Fruit fly (Drosophila melanogaster) whole organism, embryonic: ENCODE results near the gene CG43678.
A peak's percentile ranks its signal among the peaks of the same experiment; 100 is the strongest.

ENCODE experiments used
- Abd-B ChIP-seq: fragments of 200-800 bp; sonication (Bioruptor generic); optimal IDR thresholded peaks from 2 replicates; lab custom pipeline; 2018; ENCODE audit warnings: missing biosample characterization, mild to moderate bottlenecking, missing genetic modification characterization, moderate library complexity
- BEAF-32 ChIP-seq: fragments of 200-800 bp; sonication (Bioruptor generic); optimal IDR thresholded peaks from 3 replicates; lab custom pipeline; 2017; ENCODE audit warnings: missing biosample characterization, missing genetic modification characterization, mild to moderate bottlenecking, moderate library complexity, missing genetic modification reagents
- Blimp-1 ChIP-seq: fragments of 200-800 bp; sonication (Bioruptor generic); optimal IDR thresholded peaks from 3 replicates; lab custom pipeline; 2018; ENCODE audit warnings: missing biosample characterization, missing genetic modification characterization, mild to moderate bottlenecking, moderate library complexity, missing genetic modification reagents
- CG10274 ChIP-seq: fragments of 200-800 bp; sonication (Bioruptor generic); optimal IDR thresholded peaks from 3 replicates; lab custom pipeline; 2017; ENCODE audit warnings: missing biosample characterization, mild to moderate bottlenecking, missing genetic modification characterization
- CG10321 ChIP-seq: fragments of 200-800 bp; sonication (Bioruptor generic); IDR thresholded peaks from 2 replicates; pipeline ENCODE4 v1.3.6; 2022; ENCODE audit warnings: missing biosample characterization, missing genetic modification characterization
- CG10979 ChIP-seq: fragments of 200-800 bp; sonication (Bioruptor generic); optimal IDR thresholded peaks from 2 replicates; lab custom pipeline; 2018; ENCODE audit warnings: missing biosample characterization, mild to moderate bottlenecking, missing genetic modification characterization, moderate library complexity
- CG12104 ChIP-seq: fragments of 200-800 bp; sonication (Bioruptor generic); optimal IDR thresholded peaks from 3 replicates; lab custom pipeline; 2016; ENCODE audit warnings: missing biosample characterization, missing genetic modification characterization
- CG12155 ChIP-seq: fragments of 200-800 bp; sonication (Bioruptor generic); optimal IDR thresholded peaks from 3 replicates; lab custom pipeline; 2016; ENCODE audit warnings: missing biosample characterization, missing genetic modification characterization
- CG12219 ChIP-seq: fragments of 200-800 bp; sonication (Bioruptor generic); optimal IDR thresholded peaks from 3 replicates; lab custom pipeline; 2018; ENCODE audit warnings: missing biosample characterization, mild to moderate bottlenecking, missing genetic modification characterization
- CG14710 ChIP-seq: fragments of 200-800 bp; sonication (Bioruptor generic); optimal IDR thresholded peaks from 3 replicates; lab custom pipeline; 2019; ENCODE audit warnings: missing biosample characterization, mild to moderate bottlenecking, missing genetic modification characterization, moderate library complexity
- CG15011 ChIP-seq: fragments of 200-800 bp; sonication (Bioruptor generic); optimal IDR thresholded peaks from 3 replicates; lab custom pipeline; 2018; ENCODE audit warnings: missing biosample characterization, mild to moderate bottlenecking, missing genetic modification characterization
- CG30020 ChIP-seq: fragments of 200-800 bp; optimal IDR thresholded peaks from 2 replicates; lab custom pipeline; 2019; ENCODE audit warnings: missing biosample characterization, mild to moderate bottlenecking, missing genetic modification characterization, moderate library complexity
- CG3407 ChIP-seq: fragments of 200-800 bp; sonication (Bioruptor generic); optimal IDR thresholded peaks from 2 replicates; lab custom pipeline; 2018; ENCODE audit warnings: missing biosample characterization, mild to moderate bottlenecking, missing genetic modification characterization
- CG43689 ChIP-seq: fragments of 200-800 bp; sonication (Bioruptor generic); IDR thresholded peaks from 2 replicates; pipeline ENCODE4 v1.3.6; 2022; ENCODE audit warnings: missing biosample characterization, missing genetic modification characterization
- CG7357 ChIP-seq: fragments of 200-800 bp; sonication (Bioruptor generic); IDR thresholded peaks from 3 replicates; pipeline ENCODE4 v1.3.6; 2022; ENCODE audit warnings: missing biosample characterization, missing genetic modification characterization
- CG7963 ChIP-seq: fragments of 200-800 bp; sonication (Bioruptor generic); IDR thresholded peaks from 3 replicates; pipeline ENCODE4 v1.3.6; 2022; ENCODE audit warnings: missing biosample characterization, missing genetic modification characterization; ENCODE audit not compliant: partially characterized antibody
- CG9817 ChIP-seq: fragments of 200-800 bp; sonication (Bioruptor generic); optimal IDR thresholded peaks from 2 replicates; lab custom pipeline; 2018; ENCODE audit warnings: missing biosample characterization, mild to moderate bottlenecking, missing genetic modification characterization, moderate library complexity
- CoRest ChIP-seq: fragments of 200-800 bp; sonication (Bioruptor generic); optimal IDR thresholded peaks from 3 replicates; lab custom pipeline; 2018; ENCODE audit warnings: missing biosample characterization, mild to moderate bottlenecking, missing genetic modification characterization, moderate library complexity
- Dek ChIP-seq: fragments of 200-800 bp; sonication (Bioruptor generic); optimal IDR thresholded peaks from 3 replicates; lab custom pipeline; 2019; ENCODE audit warnings: missing biosample characterization, mild to moderate bottlenecking, missing genetic modification characterization, moderate library complexity
- GATAe ChIP-seq: fragments of 200-800 bp; sonication (Bioruptor generic); conservative IDR thresholded peaks from 2 replicates; pipeline ENCODE4 v1.3.6; 2022; ENCODE audit warnings: missing biosample characterization, missing genetic modification characterization
- H2.0 ChIP-seq: fragments of 200-800 bp; sonication (Bioruptor generic); IDR thresholded peaks from 2 replicates; pipeline ENCODE4 v1.3.6; 2022; ENCODE audit warnings: missing biosample characterization, missing genetic modification characterization
- Hr51 ChIP-seq, 2 experiments: fragments of 200-800 bp; sonication (Bioruptor generic); optimal IDR thresholded peaks; 2 replicates in 1 of 2; 3 replicates in 1 of 2; lab custom pipeline; 2016 to 2018; ENCODE audit warnings: missing biosample characterization in 2 of 2, missing genetic modification characterization in 2 of 2, mild to moderate bottlenecking in 1 of 2, moderate library complexity in 1 of 2
- Hsf ChIP-seq: fragments of 200-800 bp; sonication (Bioruptor generic); optimal IDR thresholded peaks from 3 replicates; lab custom pipeline; 2016; ENCODE audit warnings: missing biosample characterization, missing genetic modification characterization
- MBD-R2 ChIP-seq: fragments of 200-800 bp; sonication (Bioruptor generic); IDR thresholded peaks from 2 replicates; pipeline ENCODE4 v1.3.6; 2022; ENCODE audit warnings: missing biosample characterization, missing genetic modification characterization
- MESR4 ChIP-seq: fragments of 200-800 bp; sonication (Bioruptor generic); optimal IDR thresholded peaks from 2 replicates; lab custom pipeline; 2018; ENCODE audit warnings: missing biosample characterization, mild to moderate bottlenecking, missing genetic modification characterization, moderate library complexity
- Max ChIP-seq: fragments of 200-800 bp; sonication (Bioruptor generic); optimal IDR thresholded peaks from 2 replicates; lab custom pipeline; 2016; ENCODE audit warnings: missing biosample characterization, mild to moderate bottlenecking, missing genetic modification characterization
- Myb ChIP-seq: fragments of 200-800 bp; sonication (Bioruptor generic); optimal IDR thresholded peaks from 2 replicates; lab custom pipeline; 2016; ENCODE audit warnings: missing biosample characterization, missing genetic modification characterization
- Oli ChIP-seq: fragments of 200-800 bp; sonication (Bioruptor generic); optimal IDR thresholded peaks from 2 replicates; lab custom pipeline; 2018; ENCODE audit warnings: missing biosample characterization, mild to moderate bottlenecking, missing genetic modification characterization, moderate library complexity
- Pdp1 ChIP-seq, 2 experiments: fragments of 200-800 bp; sonication (Bioruptor generic); optimal IDR thresholded peaks; 3 replicates each; lab custom pipeline; 2016; ENCODE audit warnings: missing biosample characterization in 2 of 2, missing genetic modification characterization in 2 of 2, mild to moderate bottlenecking in 1 of 2, moderate library complexity in 1 of 2
- Tbp ChIP-seq: fragments of >200 bp; optimal IDR thresholded peaks from 2 replicates; lab custom pipeline; 2018; ENCODE audit warnings: missing biosample characterization, missing genetic modification characterization
- Usf ChIP-seq: fragments of 200-800 bp; sonication (Bioruptor generic); optimal IDR thresholded peaks from 2 replicates; lab custom pipeline; 2017; ENCODE audit warnings: missing genotype, missing biosample characterization, missing genetic modification characterization
- ara ChIP-seq: fragments of 200-800 bp; sonication (Bioruptor generic); IDR thresholded peaks from 2 replicates; pipeline ENCODE4 v1.3.6; 2022; ENCODE audit warnings: missing biosample characterization, missing genetic modification characterization
- az2 ChIP-seq: fragments of 200-800 bp; sonication (Bioruptor generic); optimal IDR thresholded peaks from 3 replicates; lab custom pipeline; 2016; ENCODE audit warnings: missing biosample characterization, missing genetic modification characterization
- cas ChIP-seq: fragments of 200-800 bp; sonication (Bioruptor generic); IDR thresholded peaks from 2 replicates; pipeline ENCODE4 v1.3.6; 2022; ENCODE audit warnings: missing biosample characterization, missing genetic modification characterization
- chinmo ChIP-seq: fragments of 200-800 bp; sonication (Bioruptor generic); IDR thresholded peaks from 4 replicates; pipeline ENCODE4 v1.3.6; 2022; ENCODE audit warnings: missing biosample characterization, missing genetic modification characterization; ENCODE audit not compliant: partially characterized antibody
- ci ChIP-seq: fragments of 200-800 bp; sonication (Bioruptor generic); IDR thresholded peaks from 3 replicates; pipeline ENCODE4 v1.3.6; 2022; ENCODE audit warnings: missing biosample characterization, missing genetic modification characterization
- dm ChIP-seq: fragments of 200-800 bp; sonication (Bioruptor generic); optimal IDR thresholded peaks from 3 replicates; lab custom pipeline; 2016; ENCODE audit warnings: missing biosample characterization, missing genetic modification characterization
- exex ChIP-seq: fragments of 200-800 bp; sonication (Bioruptor generic); optimal IDR thresholded peaks from 4 replicates; lab custom pipeline; 2018; ENCODE audit warnings: missing biosample characterization, mild to moderate bottlenecking, missing genetic modification characterization, moderate library complexity
- hb ChIP-seq: fragments of 200-800 bp; sonication (Bioruptor generic); IDR thresholded peaks from 3 replicates; pipeline ENCODE4 v1.3.6; 2022; ENCODE audit warnings: missing biosample characterization, missing genetic modification characterization; ENCODE audit not compliant: partially characterized antibody
- jigr1 ChIP-seq: fragments of 200-800 bp; sonication (Bioruptor generic); IDR thresholded peaks from 3 replicates; pipeline ENCODE4 v1.3.6; 2022; ENCODE audit warnings: missing biosample characterization, missing genetic modification characterization
- jumu ChIP-seq: fragments of 200-800 bp; sonication (Bioruptor generic); optimal IDR thresholded peaks from 3 replicates; lab custom pipeline; 2016; ENCODE audit warnings: missing biosample characterization, missing genetic modification characterization
- kah ChIP-seq: fragments of 200-800 bp; sonication (Bioruptor generic); optimal IDR thresholded peaks from 2 replicates; lab custom pipeline; 2018; ENCODE audit warnings: missing biosample characterization, mild to moderate bottlenecking, missing genetic modification characterization
- lilli ChIP-seq: fragments of 200-800 bp; sonication (Bioruptor generic); optimal IDR thresholded peaks from 3 replicates; lab custom pipeline; 2016; ENCODE audit warnings: missing biosample characterization, missing genetic modification characterization
- pros ChIP-seq: fragments of 200-800 bp; sonication (Bioruptor generic); optimal IDR thresholded peaks from 3 replicates; lab custom pipeline; 2019; ENCODE audit warnings: missing biosample characterization, mild to moderate bottlenecking, missing genetic modification characterization, moderate library complexity
- sd ChIP-seq: fragments of 200-800 bp; sonication (Bioruptor generic); optimal IDR thresholded peaks from 3 replicates; lab custom pipeline; 2018; ENCODE audit warnings: missing biosample characterization, mild to moderate bottlenecking, missing genetic modification characterization, moderate library complexity
- sens ChIP-seq: fragments of 200-800 bp; sonication (Bioruptor generic); peaks from one replicate; lab custom pipeline; 2016; ENCODE audit warnings: missing biosample characterization, missing genetic modification characterization
- stc ChIP-seq: fragments of 200-800 bp; sonication (Bioruptor generic); IDR thresholded peaks from 2 replicates; pipeline ENCODE4 v1.3.6; 2022; ENCODE audit warnings: missing biosample characterization, missing genetic modification characterization
- sug ChIP-seq: fragments of 200-800 bp; optimal IDR thresholded peaks from 2 replicates; lab custom pipeline; 2019; ENCODE audit warnings: missing biosample characterization, mild to moderate bottlenecking, missing genetic modification characterization, moderate library complexity
- zf30C ChIP-seq: fragments of 200-800 bp; sonication (Bioruptor generic); optimal IDR thresholded peaks from 3 replicates; lab custom pipeline; 2018; ENCODE audit warnings: missing biosample characterization, mild to moderate bottlenecking, missing genetic modification characterization

Gene CG43678

dm6 chr3L:15094589-15095288 is 45.4 kb upstream of the CG43678 start, which contains the start of the genes sstn, Plp and GlyRS (continued):
- peak; percentile 28 for TF ChIP-seq CG3407 (GFP tag; lab: Kevin White, UChicago)
- TF ChIP-seq exex, result peak; percentile 21
- no peak for TF ChIP-seq CG10321
- no peak for TF ChIP-seq dm (GFP tag; lab: Kevin White, UChicago)
- peak; percentile 55; the same call in 1 of the 3 replicates for TF ChIP-seq ci (GFP tag; lab: Robert Waterston, UW)
- no peak for TF ChIP-seq GATAe (GFP tag; lab: Robert Waterston, UW)
- peak; percentile 22 for TF ChIP-seq CG10979 (tag; lab: Kevin White, UChicago)
- no peak for TF ChIP-seq kah (GFP tag; lab: Kevin White, UChicago)
- TF ChIP-seq MBD-R2, result peak; percentile 47; the same call in 1 of the 2 replicates
- peak; percentile 83; the same call in 1 of the 4 replicates for TF ChIP-seq chinmo (GFP tag; lab: Robert Waterston, UW)
- no peak for TF ChIP-seq Tbp (GFP tag; lab: Kevin White, UChicago)
- peak; percentile 5 for TF ChIP-seq Hsf (GFP tag; lab: Kevin White, UChicago)
- TF ChIP-seq CG30020 (tag; lab: Kevin White, UChicago), result peak; percentile 50
- no peak for TF ChIP-seq CG7357 (GFP tag; lab: Robert Waterston, UW)
- no peak for TF ChIP-seq cas (GFP tag; lab: Robert Waterston, UW)
- TF ChIP-seq MESR4 (GFP tag; lab: Kevin White, UChicago), result peak; percentile 72
- TF ChIP-seq CG9817, result peak; percentile 42
- no peak for TF ChIP-seq Myb (GFP tag; lab: Kevin White, UChicago)
- peak; percentile 10 for TF ChIP-seq CG15011 (GFP tag; lab: Kevin White, UChicago)
- TF ChIP-seq sug (tag; lab: Kevin White, UChicago), result peak; percentile 57
- TF ChIP-seq CG10274, result no peak
- TF ChIP-seq Pdp1 (GFP tag; optimal IDR thresholded peaks at IDR 0.05; lab: Kevin White, UChicago), result peak in 1 of 2 experiments; percentile 39
- peak; percentile 60 for TF ChIP-seq sens
- TF ChIP-seq lilli (GFP tag; lab: Kevin White, UChicago), result peak; percentile 41
- no peak for TF ChIP-seq CG43689 (GFP tag; lab: Robert Waterston, UW)
- peak; percentile 50 for TF ChIP-seq Max (GFP tag; lab: Kevin White, UChicago)
- TF ChIP-seq Oli (tag; lab: Kevin White, UChicago), result peak; percentile 35
- TF ChIP-seq sd (tag; lab: Kevin White, UChicago), result no peak
- no peak for TF ChIP-seq stc (GFP tag; lab: Robert Waterston, UW)
- peak; percentile 39; the same call in 1 of the 3 replicates for TF ChIP-seq CG7963 (GFP tag; lab: Robert Waterston, UW)
- no peak for TF ChIP-seq ara (GFP tag; lab: Robert Waterston, UW)
- TF ChIP-seq Usf (GFP tag; lab: Kevin White, UChicago), result no peak
- TF ChIP-seq Blimp-1 (GFP tag; lab: Kevin White, UChicago), result peak; percentile 40
- peak; percentile 70 for TF ChIP-seq BEAF-32
- peak; percentile 24 for TF ChIP-seq Dek (tag; lab: Kevin White, UChicago)
- peak; percentile 96 for TF ChIP-seq pros (GFP tag; lab: Kevin White, UChicago)
- peak in 1 of 2 experiments; percentile 30 for TF ChIP-seq Hr51 (GFP tag; optimal IDR thresholded peaks at IDR 0.05; lab: Kevin White, UChicago)
- TF ChIP-seq zf30C (GFP tag; lab: Kevin White, UChicago), result no peak
- TF ChIP-seq jigr1 (GFP tag; lab: Robert Waterston, UW), result no peak
- peak; percentile 68 for TF ChIP-seq CG14710 (tag; lab: Kevin White, UChicago)
- TF ChIP-seq az2 (GFP tag; lab: Kevin White, UChicago), result peak; percentile 20
- peak; percentile 31 for TF ChIP-seq CG12155
- TF ChIP-seq Abd-B, result no peak
- TF ChIP-seq H2.0, result no peak
- TF ChIP-seq CoRest, result peak; percentile 67
- peak; percentile 39 for TF ChIP-seq CG12104 (GFP tag; lab: Kevin White, UChicago)
- TF ChIP-seq jumu (GFP tag; lab: Kevin White, UChicago), result no peak
- TF ChIP-seq CG12219 (GFP tag; lab: Kevin White, UChicago), result no peak
- TF ChIP-seq hb (GFP tag; lab: Robert Waterston, UW), result no peak
